ENCODE assay signal across 2 fruit fly cellular contexts in genomic region chr3L:21844488-21844887, dm6.
TF ChIP-seq lines count a peak whose summit lies in the region.

mub (plus strand) TSS chr3L:21844788.

- TF ChIP-seq CTCF in whole organism, embryonic (GFP tag; optimal IDR thresholded peaks at IDR 0.05; lab: Kevin White, UChicago) = no peak

TF ChIP-seq in whole organism, embryonic, 481 proteins besides CTCF, POLR2A, EP300 and RAD21:
- TF ChIP-seq tio (GFP tag; optimal IDR thresholded peaks at IDR 0.05; lab: Kevin White, UChicago) (no peak), Dbx (GFP tag; IDR thresholded peaks at IDR 0.05; lab: Robert Waterston, UW) (no peak), CG7372 (GFP tag; IDR thresholded peaks at IDR 0.05; lab: Robert Waterston, UW) (peak; percentile 45; the same call in 1 of the 2 replicates), CG11560 (tag; IDR thresholded peaks at IDR 0.05; lab: Robert Waterston, UW) (0 out of 3 replicates have a peak, but pooled peaks have one; percentile 29)

TF ChIP-seq in whole organism, prepupa, 60 proteins besides CTCF, POLR2A, EP300 and RAD21:
- TF ChIP-seq Eip78C (GFP tag; lab: Kevin White, UChicago) (peak; percentile 11), eg (GFP tag; IDR thresholded peaks at IDR 0.05; lab: Robert Waterston, UW) (peak; percentile 15; the same call in 1 of the 3 replicates), net (GFP tag; optimal IDR thresholded peaks at IDR 0.05; lab: Kevin White, UChicago) (no peak)
